Fruit fly (Drosophila melanogaster): Measurements from ENCODE around the gene ort.
A peak's percentile ranks its signal among the peaks of the same experiment; 100 is the strongest.

Gene ort

dm6 chr3R:19627792-19628522 is 31.6 kb upstream of the ort start (continued):
- TF ChIP-seq Aef1 (GFP tag; IDR thresholded peaks at IDR 0.05) (no peak), tin (GFP tag; optimal IDR thresholded peaks at IDR 0.05) (peak; percentile 42), stc (GFP tag; IDR thresholded peaks at IDR 0.05) (0 out of 2 replicates have a peak, but pooled peaks have one; percentile 15), pita (GFP tag; optimal IDR thresholded peaks at IDR 0.05) (no peak), CG9797 (GFP tag; optimal IDR thresholded peaks at IDR 0.05) (no peak), CG9932 (GFP tag; IDR thresholded peaks at IDR 0.05) (no peak), NK7.1 (GFP tag; optimal IDR thresholded peaks at IDR 0.05) (no peak), CG15696 (tag; optimal IDR thresholded peaks at IDR 0.05) (peak; percentile 31), CG17568 (GFP tag; optimal IDR thresholded peaks at IDR 0.05) (no peak), Side (GFP tag; optimal IDR thresholded peaks at IDR 0.05) (no peak), CG8359 (GFP tag; optimal IDR thresholded peaks at IDR 0.05; ENCODE audit: borderline replicate concordance) (peak; percentile 37), tx (GFP tag; optimal IDR thresholded peaks at IDR 0.05) (no peak), CG9727 (GFP tag; optimal IDR thresholded peaks at IDR 0.05) (peak; percentile 82), Nf-YB (GFP tag; optimal IDR thresholded peaks at IDR 0.05) (no peak), CG3995 (GFP tag; optimal IDR thresholded peaks at IDR 0.05) (no peak), ken (GFP tag; IDR thresholded peaks at IDR 0.05) (no peak), bcd (GFP tag; optimal IDR thresholded peaks at IDR 0.05) (peak; percentile 51), CG4404 (GFP tag; IDR thresholded peaks at IDR 0.05) (no peak), H2.0 (GFP tag; IDR thresholded peaks at IDR 0.05) (no peak), Hr39 (optimal IDR thresholded peaks at IDR 0.05) (no peak), sim (GFP tag; IDR thresholded peaks at IDR 0.05) (no peak), odd (GFP tag; optimal IDR thresholded peaks at IDR 0.05) (no peak), CG31388 (GFP tag; optimal IDR thresholded peaks at IDR 0.05) (no peak), Atf-2 (GFP tag; optimal IDR thresholded peaks at IDR 0.05) (no peak), amos (GFP tag; IDR thresholded peaks at IDR 0.05; ENCODE audit: partially characterized antibody) (no peak), grn (GFP tag; optimal IDR thresholded peaks at IDR 0.05) (no peak), Rfx (GFP tag; IDR thresholded peaks at IDR 0.05) (peak; percentile 57), CG4424 (GFP tag; optimal IDR thresholded peaks at IDR 0.05) (peak; percentile 36), Bdp1 (GFP tag; optimal IDR thresholded peaks at IDR 0.05) (no peak), CG10366 (GFP tag; IDR thresholded peaks at IDR 0.05) (no peak), CG4360 (GFP tag; IDR thresholded peaks at IDR 0.05) (no peak), Eip74EF (GFP tag; optimal IDR thresholded peaks at IDR 0.05) (peak in 1 of 2 experiments; percentile 53), br (optimal IDR thresholded peaks at IDR 0.05) (no peak), CG12104 (GFP tag; optimal IDR thresholded peaks at IDR 0.05) (peak; percentile 5), rib (GFP tag; IDR thresholded peaks at IDR 0.05) (no peak), D19B (GFP tag; optimal IDR thresholded peaks at IDR 0.05) (peak; percentile 92), esg (GFP tag; conservative IDR thresholded peaks at IDR 0.05) (0 out of 2 replicates have a peak, but pooled peaks have one; percentile 14), CG2199 (GFP tag; IDR thresholded peaks at IDR 0.05) (peak; percentile 75; the same call in 1 of the 3 replicates), E2f2 (GFP tag; IDR thresholded peaks at IDR 0.05) (peak; percentile 9; the same call in 1 of the 2 replicates), kah (GFP tag; optimal IDR thresholded peaks at IDR 0.05) (no peak), ab (GFP tag; optimal IDR thresholded peaks at IDR 0.05) (no peak), CG31441 (GFP tag; IDR thresholded peaks at IDR 0.05) (peak; percentile 63), phol (tag; optimal IDR thresholded peaks at IDR 0.05) (peak; percentile 74), CG12219 (GFP tag; optimal IDR thresholded peaks at IDR 0.05) (no peak), TFAM (GFP tag; optimal IDR thresholded peaks at IDR 0.05) (peak; percentile 3), Opbp (GFP tag; IDR thresholded peaks at IDR 0.05; ENCODE audit: partially characterized antibody) (no peak), scrt (GFP tag; optimal IDR thresholded peaks at IDR 0.05) (peak; percentile 20), gem (tag; optimal IDR thresholded peaks at IDR 0.05) (peak; percentile 50), Asciz (GFP tag; optimal IDR thresholded peaks at IDR 0.05) (peak; percentile 52), Awh (GFP tag; IDR thresholded peaks at IDR 0.05) (no peak)
